Worm (Caenorhabditis elegans): ENCODE measurements around the gene ceh-84.
"Not testable (repeated sequence)": the region's sequence is repeated elsewhere in the genome, so short reads cannot be mapped to it uniquely, and the experiment has no call there.

ceh-84 gene

ce11 chrII:2023514-2023913 lies 22.9 kb upstream of the ceh-84 start, which contains the start of gene cya-2:
cya-2 (minus strand) TSS chrII:2023614.
- not testable (repeated sequence) for TF ChIP-seq ces-1 (GFP tag; optimal IDR thresholded peaks at IDR 0.05); elt-1 (tag; optimal IDR thresholded peaks at IDR 0.05; ENCODE audit: borderline replicate concordance, insufficient read depth); blmp-1 (tag; optimal IDR thresholded peaks at IDR 0.05)

DNA sequence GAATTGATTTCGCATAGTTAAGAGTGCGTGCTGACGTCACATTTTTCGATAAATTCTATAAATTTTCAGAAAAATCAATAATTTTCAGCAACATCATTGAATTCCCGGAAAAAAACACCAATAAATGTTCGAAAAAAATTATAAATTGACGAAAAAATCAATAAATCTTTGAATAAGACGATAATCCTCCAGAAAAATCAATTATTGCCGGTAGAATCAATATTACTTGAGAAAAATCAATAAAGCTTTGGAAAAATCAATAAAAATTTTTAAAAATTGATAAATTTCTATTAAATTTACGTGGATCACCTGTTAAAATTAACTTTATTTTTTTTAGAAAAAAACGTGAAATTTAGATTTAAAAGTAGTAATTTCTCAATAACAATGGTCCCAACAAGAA lies 13.2 kb upstream of the ceh-84 start:
- no peak for TF ChIP-seq lin-13 (tag; optimal IDR thresholded peaks at IDR 0.05)

ce11 chrII:2012698-2013097 lies 12.1 kb upstream of the ceh-84 start, which contains the start of gene F59H6.15:
F59H6.15 (plus strand) TSS chrII:2012998.
- no peak for TF ChIP-seq ztf-11 (tag; optimal IDR thresholded peaks at IDR 0.05)
- TF ChIP-seq unc-120 (tag; optimal IDR thresholded peaks at IDR 0.05; ENCODE audit: poor library complexity, severe bottlenecking): no peak
- TF ChIP-seq ces-1 (GFP tag; optimal IDR thresholded peaks at IDR 0.05): no peak
- no peak for TF ChIP-seq nhr-76 (tag; optimal IDR thresholded peaks at IDR 0.05)
- no peak for TF ChIP-seq mls-2 (tag; optimal IDR thresholded peaks at IDR 0.05)
- TF ChIP-seq sptf-1 (tag; optimal IDR thresholded peaks at IDR 0.05): no peak

- TF ChIP-seq zip-8 (tag; optimal IDR thresholded peaks at IDR 0.05) (no peak), lin-13 (tag; optimal IDR thresholded peaks at IDR 0.05) (no peak), nhr-2 (tag; optimal IDR thresholded peaks at IDR 0.05) (no peak), ceh-39 (tag; optimal IDR thresholded peaks at IDR 0.05) (no peak), mab-5 (tag; optimal IDR thresholded peaks at IDR 0.05) (no peak), blmp-1 (tag; optimal IDR thresholded peaks at IDR 0.05) (no peak), hlh-1 (tag; optimal IDR thresholded peaks at IDR 0.05) (no peak), ceh-43 (GFP tag; optimal IDR thresholded peaks at IDR 0.05) (no peak), M03D4.4 (tag; optimal IDR thresholded peaks at IDR 0.05) (no peak)
These were observed 10.6 kb upstream of the ceh-84 start for ce11 chrII:2011179-2011578.

DNA sequence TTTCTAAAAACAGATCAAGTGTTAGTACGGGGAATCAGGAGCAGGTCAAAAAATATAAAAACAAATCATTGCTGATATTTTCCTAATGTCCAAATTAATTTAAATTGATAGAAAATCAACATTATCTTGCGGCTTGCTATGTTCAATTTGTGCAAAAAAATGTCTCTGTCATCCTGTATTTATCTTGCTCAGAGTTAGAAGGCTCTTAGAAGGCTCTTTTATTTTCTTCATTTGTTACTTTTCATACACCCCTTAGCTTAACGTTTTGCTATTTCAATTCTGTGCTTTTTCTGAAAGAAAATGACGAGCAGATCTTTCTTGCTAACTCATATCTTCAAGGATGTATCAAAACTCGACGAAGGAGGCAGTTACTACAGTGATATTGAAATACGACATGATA lies 2.1 kb downstream of the ceh-84 start, which contains the start of gene math-19:
math-19 (plus strand) TSS at position 301 of the 400 bp plus-strand sequence.
- TF ChIP-seq bed-3 (GFP tag; optimal IDR thresholded peaks at IDR 0.05); flh-1 (GFP tag; optimal IDR thresholded peaks at IDR 0.05); nhr-12 (tag; optimal IDR thresholded peaks at IDR 0.05): not testable (repeated sequence)

DNA sequence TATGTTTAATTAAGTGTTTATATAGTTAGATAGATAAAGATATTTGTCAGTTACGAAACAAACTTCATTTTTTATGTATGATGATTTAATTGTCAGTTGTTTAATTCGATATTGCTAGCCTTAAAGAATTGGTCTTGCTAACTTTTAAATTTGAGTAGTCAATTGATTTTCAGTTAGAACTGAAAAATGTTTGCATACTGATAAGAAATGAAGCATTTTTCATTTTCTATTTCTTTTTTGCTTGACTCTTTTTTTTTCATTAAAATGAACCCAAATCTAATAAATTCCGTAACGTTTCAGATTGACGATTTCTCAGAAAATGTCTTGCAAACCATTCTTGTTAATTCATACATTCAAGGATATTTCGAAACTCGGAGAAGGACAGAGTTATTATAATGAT lies 4.4 kb downstream of the ceh-84 start, which contains the start of gene math-20:
math-20 (plus strand) TSS at position 301 of the 400 bp plus-strand sequence.
- no peak for TF ChIP-seq ztf-11 (tag; optimal IDR thresholded peaks at IDR 0.05)
- TF ChIP-seq nhr-76 (tag; optimal IDR thresholded peaks at IDR 0.05): no peak
- TF ChIP-seq mls-2 (tag; optimal IDR thresholded peaks at IDR 0.05): no peak
- TF ChIP-seq M03D4.4 (tag; optimal IDR thresholded peaks at IDR 0.05): no peak
- TF ChIP-seq blmp-1 (tag; optimal IDR thresholded peaks at IDR 0.05): no peak
- no peak for TF ChIP-seq ceh-83 (GFP tag; optimal IDR thresholded peaks at IDR 0.05)
- no peak for TF ChIP-seq nhr-12 (tag; optimal IDR thresholded peaks at IDR 0.05)

DNA sequence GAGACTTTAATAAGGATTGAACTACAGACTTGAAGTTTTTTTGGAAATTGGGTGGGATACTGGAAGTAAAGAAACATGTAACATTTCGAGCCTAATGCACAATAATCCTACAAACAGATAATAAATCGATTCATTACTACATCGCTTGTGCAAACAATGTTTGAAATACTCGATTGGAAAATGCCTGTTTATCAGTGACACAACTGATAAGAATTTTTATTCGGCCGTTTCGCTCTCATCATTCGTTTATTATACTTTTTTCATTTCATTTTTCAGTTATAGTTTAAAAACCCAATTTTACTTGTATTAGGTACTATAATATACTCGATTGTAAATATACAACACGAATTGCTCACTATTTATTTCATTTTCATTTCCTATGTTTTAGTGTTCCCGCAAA lies 4.9 kb downstream of the ceh-84 start:
- no peak for TF ChIP-seq nhr-76 (tag; optimal IDR thresholded peaks at IDR 0.05)
- no peak for TF ChIP-seq lin-32 (GFP tag; optimal IDR thresholded peaks at IDR 0.05)
- TF ChIP-seq unc-39 (tag; optimal IDR thresholded peaks at IDR 0.05): no peak
- no peak for TF ChIP-seq zip-8 (tag; optimal IDR thresholded peaks at IDR 0.05)
- no peak for TF ChIP-seq unc-120 (tag; optimal IDR thresholded peaks at IDR 0.05; ENCODE audit: poor library complexity, severe bottlenecking)
- no peak for TF ChIP-seq lsy-2 (tag; optimal IDR thresholded peaks at IDR 0.05)

DNA sequence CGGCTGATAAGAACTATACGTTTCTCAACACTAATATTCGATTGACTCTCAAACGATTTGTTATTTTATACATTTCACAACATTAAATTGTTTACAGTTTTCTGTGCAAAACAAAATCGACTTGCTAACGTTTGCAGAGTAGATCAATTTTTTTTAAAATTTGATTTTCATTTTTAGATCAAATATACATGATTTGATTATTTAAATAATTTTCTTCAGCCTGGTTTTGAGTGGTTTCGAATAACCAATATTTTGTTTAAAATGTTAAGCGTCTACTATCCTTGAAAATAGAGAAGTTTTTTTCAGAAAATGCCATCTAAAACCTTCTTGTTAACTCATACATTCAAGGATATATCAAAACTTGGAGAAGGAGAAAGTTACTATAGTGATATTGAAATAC lies 6.9 kb downstream of the ceh-84 start, which contains the start of gene math-21:
math-21 (plus strand) TSS at position 301 of the 400 bp plus-strand sequence.
- TF ChIP-seq pha-4 (tag; optimal IDR thresholded peaks at IDR 0.05) (no peak), mab-5 (tag; optimal IDR thresholded peaks at IDR 0.05) (no peak), sem-2 (GFP tag; optimal IDR thresholded peaks at IDR 0.05) (no peak), mls-2 (tag; optimal IDR thresholded peaks at IDR 0.05) (no peak), snpc-4 (tag; optimal IDR thresholded peaks at IDR 0.05) (no peak), ztf-11 (tag; optimal IDR thresholded peaks at IDR 0.05) (no peak), nhr-2 (tag; optimal IDR thresholded peaks at IDR 0.05) (no peak), flh-1 (GFP tag; optimal IDR thresholded peaks at IDR 0.05) (no peak), ceh-43 (GFP tag; optimal IDR thresholded peaks at IDR 0.05) (no peak), zip-8 (tag; optimal IDR thresholded peaks at IDR 0.05) (no peak), M03D4.4 (tag; optimal IDR thresholded peaks at IDR 0.05) (no peak), sptf-1 (tag; optimal IDR thresholded peaks at IDR 0.05) (no peak), lsy-2 (tag; optimal IDR thresholded peaks at IDR 0.05) (no peak)

Measured in whole organism, mixed stage, embryonic.